Worm (Caenorhabditis elegans) whole organism, young adult: Measurements from ENCODE around the gene srd-50.

Experiments
- C06A6.2 ChIP-seq: fragments of 200-800 bp; sonication (Bioruptor generic); conservative IDR thresholded peaks from 2 replicates; pipeline ENCODE4 v1.3.6; 2022; ENCODE audit warnings: missing genetic modification characterization, missing compliant biosample characterization
- F22D6.2 ChIP-seq: sonication (generic microtip); optimal IDR thresholded peaks from 2 replicates; lab custom pipeline; 2016; ENCODE audit warnings: mild to moderate bottlenecking, missing genetic modification characterization, missing compliant biosample characterization
- F33H1.4 ChIP-seq: fragments of 200-800 bp; sonication (Bioruptor generic); IDR thresholded peaks from 2 replicates; pipeline ENCODE4 v1.3.6; 2022; ENCODE audit warnings: missing genetic modification reagents, missing genetic modification characterization, missing compliant biosample characterization
- F37B4.10 ChIP-seq: fragments of 200-800 bp; sonication (Bioruptor generic); IDR thresholded peaks from 2 replicates; pipeline ENCODE4 v1.3.6; 2022; ENCODE audit warnings: missing genetic modification characterization, missing compliant biosample characterization
- F39B2.1 ChIP-seq: fragments of 200-800 bp; sonication (Bioruptor generic); IDR thresholded peaks from 2 replicates; pipeline ENCODE4 v1.3.6; 2022; ENCODE audit warnings: missing genetic modification reagents, missing genetic modification characterization, missing compliant biosample characterization
- F55B11.4 ChIP-seq: sonication (generic microtip); optimal IDR thresholded peaks from 2 replicates; lab custom pipeline; 2016; ENCODE audit warnings: missing compliant biosample characterization, missing genetic modification characterization, borderline replicate concordance; ENCODE audit not compliant: insufficient read depth
- F57C9.4 ChIP-seq: sonication (generic microtip); optimal IDR thresholded peaks from 2 replicates; lab custom pipeline; 2017; ENCODE audit warnings: mild to moderate bottlenecking, missing genetic modification characterization, missing compliant biosample characterization
- T26A5.8 ChIP-seq: sonication (generic microtip); optimal IDR thresholded peaks from 2 replicates; lab custom pipeline; 2016; ENCODE audit warnings: missing genetic modification characterization, missing compliant biosample characterization
- Y53F4B.3 ChIP-seq: fragments of 200-800 bp; sonication (Bioruptor generic); IDR thresholded peaks from 2 replicates; pipeline ENCODE4 v1.3.6; 2022; ENCODE audit warnings: missing genetic modification reagents, missing genetic modification characterization, missing compliant biosample characterization
- Y79H2A.3 ChIP-seq: fragments of 200-800 bp; sonication (Bioruptor generic); conservative IDR thresholded peaks from 2 replicates; pipeline ENCODE4 v1.3.6; 2022; ENCODE audit warnings: missing genetic modification reagents, missing genetic modification characterization, missing compliant biosample characterization
- atf-7 ChIP-seq: sonication (generic microtip); optimal IDR thresholded peaks from 2 replicates; lab custom pipeline; 2017; ENCODE audit warnings: mild to moderate bottlenecking, missing genetic modification characterization, missing compliant biosample characterization
- bed-2 ChIP-seq: fragments of 200-800 bp; sonication (Bioruptor generic); IDR thresholded peaks from 2 replicates; pipeline ENCODE4 v1.3.6; 2022; ENCODE audit warnings: missing genetic modification reagents, missing genetic modification characterization, missing compliant biosample characterization
- cebp-1 ChIP-seq, 2 experiments: fragments of 200-800 bp in 1 of 2; sonication (Bioruptor generic) in 1 of 2; sonication (generic microtip) in 1 of 2; IDR thresholded peaks in 1 of 2; optimal IDR thresholded peaks in 1 of 2; 2 replicates each; pipeline versions ENCODE4 v1.3.6 to Lab custom; 2017 to 2022; ENCODE audit warnings: missing compliant biosample characterization in 2 of 2, missing genetic modification characterization in 2 of 2, mild to moderate bottlenecking in 1 of 2, missing genetic modification reagents in 1 of 2, moderate library complexity in 1 of 2
- ceh-100 ChIP-seq: fragments of 200-800 bp; sonication (Bioruptor generic); IDR thresholded peaks from 2 replicates; pipeline ENCODE4 v1.3.6; 2022; ENCODE audit warnings: missing genetic modification reagents, missing genetic modification characterization, missing compliant biosample characterization
- ceh-91 ChIP-seq: fragments of 200-800 bp; sonication (Bioruptor generic); IDR thresholded peaks from 2 replicates; pipeline ENCODE4 v1.3.6; 2022; ENCODE audit warnings: missing genetic modification reagents, missing genetic modification characterization, missing compliant biosample characterization
- dox-1 ChIP-seq: fragments of 200-800 bp; sonication (Bioruptor generic); IDR thresholded peaks from 2 replicates; pipeline ENCODE4 v1.3.6; 2022; ENCODE audit warnings: missing genetic modification reagents, missing genetic modification characterization, missing compliant biosample characterization
- dpff-1 ChIP-seq: sonication (generic microtip); optimal IDR thresholded peaks from 2 replicates; lab custom pipeline; 2017; ENCODE audit warnings: mild to moderate bottlenecking, missing genetic modification characterization, missing compliant biosample characterization
- egl-44 ChIP-seq: fragments of 200-800 bp; sonication (Bioruptor generic); IDR thresholded peaks from 2 replicates; pipeline ENCODE4 v1.3.6; 2022; ENCODE audit warnings: missing genetic modification reagents, missing genetic modification characterization, missing compliant biosample characterization
- egrh-3 ChIP-seq: fragments of 200-800 bp; sonication (Bioruptor generic); IDR thresholded peaks from 2 replicates; pipeline ENCODE4 v1.3.6; 2022; ENCODE audit warnings: missing genetic modification reagents, missing genetic modification characterization, missing compliant biosample characterization
- ekl-4 ChIP-seq: fragments of 200-800 bp; sonication (Bioruptor generic); IDR thresholded peaks from 2 replicates; pipeline ENCODE4 v1.3.6; 2022; ENCODE audit warnings: missing genetic modification reagents, missing genetic modification characterization, missing compliant biosample characterization
- ets-4 ChIP-seq: fragments of 200-800 bp; sonication (Bioruptor generic); optimal IDR thresholded peaks from 2 replicates; lab custom pipeline; 2018; ENCODE audit warnings: mild to moderate bottlenecking, missing genetic modification characterization, missing compliant biosample characterization
- gei-17 ChIP-seq: fragments of 200-800 bp; sonication (Bioruptor generic); optimal IDR thresholded peaks from 2 replicates; lab custom pipeline; 2018; ENCODE audit warnings: mild to moderate bottlenecking, missing genetic modification characterization, missing compliant biosample characterization
- nhr-120 ChIP-seq: fragments of 200-800 bp; sonication (Bioruptor generic); IDR thresholded peaks from 2 replicates; pipeline ENCODE4 v1.3.6; 2022; ENCODE audit warnings: missing genetic modification characterization, missing compliant biosample characterization
- nhr-80 ChIP-seq: sonication (generic microtip); optimal IDR thresholded peaks from 2 replicates; lab custom pipeline; 2016; ENCODE audit warnings: missing genetic modification characterization, missing compliant biosample characterization
- pbrm-1 ChIP-seq: fragments of 200-800 bp; sonication (Bioruptor generic); IDR thresholded peaks from 2 replicates; pipeline ENCODE4 v1.3.6; 2022; ENCODE audit warnings: missing genetic modification reagents, missing genetic modification characterization, missing compliant biosample characterization
- snpc-1.1 ChIP-seq: sonication (generic microtip); optimal IDR thresholded peaks from 2 replicates; lab custom pipeline; 2017; ENCODE audit warnings: missing genetic modification characterization, mild to moderate bottlenecking, missing compliant biosample characterization, antibody characterized with exemption, moderate library complexity, missing genotype, missing genetic modification reagents; ENCODE audit not compliant: insufficient read depth
- tbp1 ChIP-seq: fragments of 200-800 bp; sonication (Bioruptor generic); optimal IDR thresholded peaks from 2 replicates; lab custom pipeline; 2018; ENCODE audit warnings: mild to moderate bottlenecking, missing genetic modification characterization, missing compliant biosample characterization
- tbx-9 ChIP-seq: sonication (generic microtip); optimal IDR thresholded peaks from 2 replicates; lab custom pipeline; 2016; ENCODE audit warnings: borderline replicate concordance, missing genetic modification characterization, inconsistent platforms, missing compliant biosample characterization
- zfh-2 ChIP-seq: fragments of 200-800 bp; sonication (Bioruptor generic); conservative IDR thresholded peaks from 2 replicates; pipeline ENCODE4 v1.3.6; 2022; ENCODE audit warnings: missing genetic modification reagents, missing genetic modification characterization, missing compliant biosample characterization
- ztf-18 ChIP-seq: sonication (generic microtip); optimal IDR thresholded peaks from 2 replicates; lab custom pipeline; 2016; ENCODE audit warnings: missing genotype, mild to moderate bottlenecking, missing genetic modification characterization, missing compliant biosample characterization
- ztf-28 ChIP-seq: fragments of 200-800 bp; sonication (Bioruptor generic); IDR thresholded peaks from 2 replicates; pipeline ENCODE4 v1.3.6; 2022; ENCODE audit warnings: missing genetic modification reagents, missing genetic modification characterization, missing compliant biosample characterization

The srd-50 gene

DNA sequence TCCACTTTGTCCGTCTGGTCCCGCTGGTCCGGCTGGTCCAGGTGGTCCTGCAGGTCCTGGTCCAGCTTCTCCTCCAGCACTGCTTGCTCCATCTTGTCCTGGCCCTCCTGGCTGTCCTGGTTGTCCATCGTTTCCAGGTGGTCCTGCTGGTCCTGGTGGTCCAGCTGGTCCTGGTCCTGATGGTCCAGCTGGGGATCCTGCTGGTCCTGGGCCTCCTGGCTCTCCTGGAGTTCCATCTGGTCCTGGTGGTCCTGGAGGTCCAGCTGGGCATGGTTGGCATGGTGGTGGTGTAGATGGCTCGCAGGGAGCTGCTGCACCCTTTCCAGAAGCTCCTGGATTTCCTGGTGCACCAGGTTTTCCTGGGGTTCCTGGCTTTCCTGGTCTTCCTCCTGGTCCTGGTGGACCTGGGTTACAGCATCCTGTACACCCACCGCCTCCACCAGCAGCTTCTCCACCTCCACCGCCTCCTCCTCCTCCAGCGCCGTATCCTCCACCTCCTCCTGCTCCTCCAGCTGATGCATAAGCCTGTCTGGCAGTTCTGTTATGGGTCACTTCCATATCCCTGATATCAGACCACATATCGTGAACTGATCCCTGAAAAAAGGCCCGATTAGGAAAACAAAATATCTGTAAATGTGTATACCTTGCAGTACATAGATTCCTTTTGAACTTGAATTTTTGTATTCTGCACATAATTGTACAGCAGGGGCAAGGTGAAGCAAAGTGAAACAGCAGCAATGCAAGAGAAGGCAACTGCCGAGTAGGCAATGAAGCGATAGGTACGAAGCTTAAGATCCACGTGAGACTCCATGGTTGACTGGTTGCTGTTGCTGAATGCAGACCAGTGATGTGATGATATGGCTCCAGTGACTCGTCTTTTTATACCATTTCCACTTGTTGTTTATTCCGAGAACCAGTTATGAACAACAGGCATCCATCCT is 14.4 kb downstream of the srd-50 start, which contains the start of gene col-183:
Gene col-183 (minus strand): TSS at position 839 of the 941 bp plus-strand sequence.
- no peak for TF ChIP-seq bed-2 (GFP tag; lab: Robert Waterston, UW)
- peak; percentile 92 for TF ChIP-seq egrh-3 (GFP tag; lab: Robert Waterston, UW)
- no peak for TF ChIP-seq F33H1.4 (GFP tag; lab: Robert Waterston, UW)
- no peak for TF ChIP-seq T26A5.8 (tag; lab: Kevin White, UChicago)
- no peak for TF ChIP-seq ztf-28
- peak; percentile 91 for TF ChIP-seq zfh-2 (GFP tag; lab: Robert Waterston, UW)
- no peak for TF ChIP-seq tbp1 (GFP tag; lab: Kevin White, UChicago)

DNA sequence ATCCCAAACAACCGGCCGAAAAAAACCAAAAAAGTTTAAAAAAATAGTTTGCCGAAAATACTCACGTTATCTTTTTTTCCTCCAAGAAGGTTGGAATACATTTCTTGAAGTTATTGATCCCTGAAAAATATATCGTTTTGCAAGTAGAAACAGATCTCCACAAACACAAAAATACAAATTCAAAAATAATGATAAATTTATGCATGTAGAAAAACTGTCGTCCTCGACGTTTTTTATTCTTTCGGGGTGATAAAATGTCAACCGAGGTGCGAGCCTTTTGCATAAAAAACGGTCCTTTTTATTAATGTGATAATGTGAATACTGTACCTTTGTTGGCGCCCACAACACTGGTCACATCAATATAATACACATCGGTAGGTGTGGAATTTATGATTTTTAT is 17.8 kb downstream of the srd-50 start, which contains the start of gene F02D10.2:
Gene F02D10.2 (minus strand): TSS at position 101 of the 400 bp plus-strand sequence.
- no peak for TF ChIP-seq ceh-91 (GFP tag; lab: Robert Waterston, UW)
- TF ChIP-seq atf-7 (tag; lab: Kevin White, UChicago): no peak
- no peak for TF ChIP-seq ztf-18 (tag; lab: Kevin White, UChicago)
- no peak for TF ChIP-seq Y79H2A.3 (GFP tag; lab: Robert Waterston, UW)
- no peak for TF ChIP-seq cebp-1 (GFP tag; IDR thresholded peaks at IDR 0.05; lab: Robert Waterston, UW)
- TF ChIP-seq cebp-1 (tag; optimal IDR thresholded peaks at IDR 0.05; lab: Kevin White, UChicago): no peak
- no peak for TF ChIP-seq F22D6.2 (tag; lab: Kevin White, UChicago)
- TF ChIP-seq Y53F4B.3 (GFP tag; lab: Robert Waterston, UW): no peak
- no peak for TF ChIP-seq ekl-4 (GFP tag; lab: Robert Waterston, UW)
- TF ChIP-seq F37B4.10 (GFP tag; lab: Robert Waterston, UW): no peak
- no peak for TF ChIP-seq dpff-1 (tag; lab: Kevin White, UChicago)
- TF ChIP-seq F55B11.4 (tag; lab: Kevin White, UChicago): no peak
- TF ChIP-seq C06A6.2 (GFP tag; lab: Robert Waterston, UW): no peak
- no peak for TF ChIP-seq snpc-1.1
- no peak for TF ChIP-seq nhr-120 (GFP tag; lab: Robert Waterston, UW)
- no peak for TF ChIP-seq F57C9.4 (tag; lab: Kevin White, UChicago)
- TF ChIP-seq ceh-100 (GFP tag; lab: Robert Waterston, UW): no peak
- TF ChIP-seq egl-44 (GFP tag; lab: Robert Waterston, UW): no peak
- TF ChIP-seq, all 124 proteins: peak for 0

DNA sequence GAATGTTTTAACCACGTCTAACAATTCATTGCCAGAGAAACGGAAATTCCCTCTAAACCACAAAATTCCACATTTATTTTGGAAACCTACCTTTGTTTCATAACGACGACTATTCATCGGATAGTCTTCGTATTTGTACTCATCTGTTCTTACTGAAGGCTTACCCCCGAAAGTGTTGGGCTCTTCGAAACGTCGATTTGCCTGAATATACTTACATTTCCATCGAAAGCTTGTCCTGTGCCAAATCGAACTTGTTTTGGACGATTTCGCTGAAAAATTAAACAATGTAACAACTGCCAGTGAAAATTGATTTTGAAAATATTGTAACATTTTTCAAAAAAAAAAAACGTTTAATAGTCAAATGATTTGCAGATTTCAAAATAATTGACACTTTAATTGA is 19.1 kb downstream of the srd-50 start, which contains the start of gene F02D10.3:
Gene F02D10.3 (minus strand): TSS at position 101 of the 400 bp plus-strand sequence.
- TF ChIP-seq nhr-80 (tag; lab: Kevin White, UChicago) (no peak), F39B2.1 (GFP tag; lab: Robert Waterston, UW) (no peak), ztf-28 (no peak), gei-17 (no peak), pbrm-1 (GFP tag; lab: Robert Waterston, UW) (no peak), tbx-9 (tag; lab: Kevin White, UChicago) (no peak)

DNA sequence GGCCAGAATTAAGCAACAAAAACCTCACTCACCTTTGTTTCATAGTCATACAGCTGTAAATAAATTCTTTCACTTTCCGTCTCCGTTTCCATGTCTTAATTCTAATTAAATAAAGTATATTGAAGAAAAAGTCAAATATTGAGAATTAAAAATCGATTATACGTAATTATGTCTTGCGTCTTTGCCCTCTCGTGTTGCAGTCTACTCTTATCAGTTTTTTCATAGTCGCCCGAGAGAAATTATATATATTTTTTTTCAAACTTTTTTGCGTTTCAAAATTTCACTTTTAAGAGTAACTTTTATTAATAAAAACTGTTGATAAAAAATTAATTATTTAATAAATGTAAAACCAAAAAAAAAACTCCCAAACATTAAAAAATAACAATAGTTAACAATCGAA is 25.2 kb downstream of the srd-50 start, which contains the start of gene flr-1:
Gene flr-1 (minus strand): TSS at position 101 of the 400 bp plus-strand sequence.
- TF ChIP-seq dox-1 (GFP tag; lab: Robert Waterston, UW) (no peak), ets-4 (no peak)
